Worm (Caenorhabditis elegans): Measurements from ENCODE around the gene oac-49.

oac-49 gene

ce11 chrV:19217675-19218074 lies at the start of gene oac-49:
Gene oac-49, plus strand, starts transcription at chrV:19217975.
- TF ChIP-seq dao-5 (tag; optimal IDR thresholded peaks at IDR 0.05) (no peak), him-1 (tag; optimal IDR thresholded peaks at IDR 0.05) (no peak), W03F9.2 (tag; optimal IDR thresholded peaks at IDR 0.05) (no peak)

ce11 chrV:19174626-19175025 lies 43.1 kb upstream of the oac-49 start, which contains the start of gene hot-2:
Gene hot-2, plus strand, starts transcription at chrV:19174759.
- no peak for TF ChIP-seq W03F9.2 (tag; optimal IDR thresholded peaks at IDR 0.05)
- TF ChIP-seq dao-5 (tag; optimal IDR thresholded peaks at IDR 0.05): no peak
- no peak for TF ChIP-seq him-1 (tag; optimal IDR thresholded peaks at IDR 0.05)

DNA sequence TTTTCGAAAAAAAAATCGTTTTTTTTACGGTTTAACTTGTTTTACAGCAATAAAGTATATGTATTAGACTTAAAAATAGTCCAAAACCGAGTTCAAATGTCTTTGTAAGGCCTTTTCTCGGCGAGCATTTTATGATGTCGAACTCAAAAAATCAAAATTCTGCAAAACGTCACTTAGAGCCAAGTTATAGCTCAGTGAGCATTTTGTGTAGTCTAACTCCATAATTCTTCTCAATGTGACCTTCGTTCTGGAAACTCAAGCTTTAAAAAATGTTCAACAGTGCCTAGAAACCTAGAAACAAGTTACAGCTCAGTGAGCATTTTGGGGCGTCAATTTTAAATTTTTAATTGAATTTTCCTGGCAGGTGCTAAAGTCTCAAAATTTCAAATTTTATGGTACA lies 42.1 kb upstream of the oac-49 start:
- TF ChIP-seq him-1 (tag; optimal IDR thresholded peaks at IDR 0.05) (no peak), dao-5 (tag; optimal IDR thresholded peaks at IDR 0.05) (no peak), W03F9.2 (tag; optimal IDR thresholded peaks at IDR 0.05) (no peak)

DNA sequence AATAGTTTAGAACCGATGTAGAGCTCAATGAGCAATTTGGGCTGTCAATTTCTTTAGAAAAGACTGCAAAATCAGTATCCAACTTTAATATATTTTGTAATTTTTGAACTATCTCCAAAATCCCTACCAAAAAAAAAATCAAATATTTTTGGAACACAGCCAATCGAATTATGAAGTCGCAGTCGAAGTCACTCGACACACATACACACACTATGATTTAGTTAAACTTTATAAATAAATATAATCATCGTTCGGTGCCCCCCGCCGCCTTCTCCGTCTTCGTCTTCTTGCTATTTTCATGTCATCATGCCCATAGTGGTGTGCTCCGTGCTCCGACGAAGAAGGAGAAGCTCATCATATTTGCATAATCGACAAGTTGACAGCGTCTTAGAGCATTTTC lies 40.7 kb upstream of the oac-49 start:
- TF ChIP-seq dao-5 (tag; optimal IDR thresholded peaks at IDR 0.05) (no peak), him-1 (tag; optimal IDR thresholded peaks at IDR 0.05) (no peak), W03F9.2 (tag; optimal IDR thresholded peaks at IDR 0.05) (no peak)

DNA sequence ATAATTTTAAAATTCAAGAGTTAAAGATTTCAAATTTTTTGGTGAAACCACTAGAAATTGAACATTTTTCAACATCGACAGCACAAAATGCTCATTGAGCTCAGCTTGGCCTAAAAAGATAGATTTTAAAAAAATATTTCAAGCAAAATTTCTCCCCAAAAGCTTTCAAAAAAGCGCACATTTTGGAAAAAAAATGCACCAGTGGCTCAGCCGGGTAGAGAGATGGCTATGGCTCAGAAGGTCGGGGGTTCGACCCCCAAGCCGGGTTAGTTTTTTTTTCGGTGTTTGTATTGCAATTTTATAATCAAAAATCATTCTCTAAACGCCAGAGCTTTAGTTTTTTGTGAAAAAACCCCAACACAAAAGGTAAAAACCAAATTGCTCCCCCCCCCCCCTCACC lies 40.0 kb upstream of the oac-49 start:
- TF ChIP-seq W03F9.2 (tag; optimal IDR thresholded peaks at IDR 0.05) (no peak), dao-5 (tag; optimal IDR thresholded peaks at IDR 0.05) (no peak), him-1 (tag; optimal IDR thresholded peaks at IDR 0.05) (no peak)

DNA sequence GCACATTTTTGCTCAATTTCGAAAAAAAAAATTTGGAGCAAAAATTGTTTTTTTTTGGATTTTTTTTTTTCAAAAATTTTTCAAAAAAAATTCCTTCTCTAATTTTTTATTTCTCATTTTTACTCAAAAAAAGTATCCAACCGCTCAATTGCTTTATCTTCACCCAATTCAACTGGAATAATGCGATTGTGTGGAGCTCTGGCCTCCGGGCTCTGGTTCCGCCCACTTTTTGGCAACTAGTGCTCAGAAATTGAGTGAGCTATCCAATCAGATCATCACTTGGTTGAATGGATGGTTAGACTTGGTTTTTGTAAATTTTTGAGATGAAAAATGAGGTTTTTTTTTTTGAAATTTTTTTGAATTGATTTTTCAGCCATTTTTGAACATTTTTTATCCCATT lies 38.9 kb upstream of the oac-49 start:
- TF ChIP-seq dao-5 (tag; optimal IDR thresholded peaks at IDR 0.05) (no peak), W03F9.2 (tag; optimal IDR thresholded peaks at IDR 0.05) (no peak), him-1 (tag; optimal IDR thresholded peaks at IDR 0.05) (no peak)

DNA sequence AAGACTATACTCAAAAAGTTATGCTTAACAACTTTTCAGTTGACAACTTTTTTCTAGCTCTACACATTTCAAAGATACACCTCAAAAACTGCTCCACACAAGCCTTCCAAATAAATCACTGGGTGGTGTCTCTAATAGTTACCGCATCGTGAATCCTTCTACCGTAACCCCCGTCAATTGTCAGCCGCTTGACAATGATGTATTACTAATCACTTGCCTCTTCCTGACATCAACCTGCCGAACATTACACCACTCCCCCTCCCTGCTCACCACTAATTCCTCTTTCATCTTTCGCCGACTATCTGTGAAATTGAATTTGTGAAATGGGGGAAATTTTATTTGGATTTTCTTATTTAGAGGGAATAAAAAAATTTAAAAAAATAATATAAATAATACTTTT lies 36.1 kb upstream of the oac-49 start:
- TF ChIP-seq W03F9.2 (tag; optimal IDR thresholded peaks at IDR 0.05) (no peak), dao-5 (tag; optimal IDR thresholded peaks at IDR 0.05) (no peak), him-1 (tag; optimal IDR thresholded peaks at IDR 0.05) (no peak)

- TF ChIP-seq dao-5 (tag; optimal IDR thresholded peaks at IDR 0.05): no peak
- no peak for TF ChIP-seq W03F9.2 (tag; optimal IDR thresholded peaks at IDR 0.05)
- TF ChIP-seq him-1 (tag; optimal IDR thresholded peaks at IDR 0.05): no peak
These were observed 27.7 kb upstream of the oac-49 start, which contains the start of the genes Y39B6A.3 and pph-5 for ce11 chrV:19189963-19190597. Gene Y39B6A.3, minus strand, starts transcription at chrV:19190013. Gene pph-5, plus strand, starts transcription at chrV:19190547.

ce11 chrV:19201190-19201589 lies 16.6 kb upstream of the oac-49 start:
- TF ChIP-seq him-1 (tag; optimal IDR thresholded peaks at IDR 0.05): no peak
- no peak for TF ChIP-seq dao-5 (tag; optimal IDR thresholded peaks at IDR 0.05)
- no peak for TF ChIP-seq W03F9.2 (tag; optimal IDR thresholded peaks at IDR 0.05)

ce11 chrV:19202800-19203199 lies 15.0 kb upstream of the oac-49 start:
- TF ChIP-seq him-1 (tag; optimal IDR thresholded peaks at IDR 0.05) (no peak), W03F9.2 (tag; optimal IDR thresholded peaks at IDR 0.05) (no peak), dao-5 (tag; optimal IDR thresholded peaks at IDR 0.05) (no peak)

ce11 chrV:19203299-19203698 lies 14.5 kb upstream of the oac-49 start, which contains the start of gene Y39B6A.1:
Gene Y39B6A.1, minus strand, starts transcription at chrV:19203607.
- TF ChIP-seq W03F9.2 (tag; optimal IDR thresholded peaks at IDR 0.05) (no peak), him-1 (tag; optimal IDR thresholded peaks at IDR 0.05) (no peak), dao-5 (tag; optimal IDR thresholded peaks at IDR 0.05) (no peak)

- TF ChIP-seq dao-5 (tag; optimal IDR thresholded peaks at IDR 0.05): no peak
- TF ChIP-seq him-1 (tag; optimal IDR thresholded peaks at IDR 0.05): no peak
- TF ChIP-seq W03F9.2 (tag; optimal IDR thresholded peaks at IDR 0.05): no peak
These were observed 12.3 kb upstream of the oac-49 start for ce11 chrV:19205450-19205849.

ce11 chrV:19206911-19207310 lies 10.9 kb upstream of the oac-49 start:
- TF ChIP-seq him-1 (tag; optimal IDR thresholded peaks at IDR 0.05) (no peak), dao-5 (tag; optimal IDR thresholded peaks at IDR 0.05) (no peak), W03F9.2 (tag; optimal IDR thresholded peaks at IDR 0.05) (no peak)

DNA sequence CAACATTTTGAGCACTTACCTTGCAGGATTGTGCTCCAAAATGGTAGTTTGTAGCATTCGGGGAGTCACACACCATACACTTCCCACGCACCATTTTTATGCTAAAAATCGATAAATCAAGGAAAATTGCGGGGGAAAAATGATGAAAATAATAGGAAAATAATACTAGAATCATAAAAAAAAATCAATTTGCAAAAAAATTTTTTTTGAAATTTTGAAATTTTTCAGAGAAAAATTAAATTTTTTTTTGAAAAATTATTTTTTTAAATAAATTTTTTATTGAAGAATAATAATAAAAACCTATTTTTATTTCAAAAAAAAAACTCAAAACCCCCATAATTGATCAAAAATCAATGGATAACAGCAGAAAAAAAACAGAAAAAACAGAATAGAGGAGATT lies 6.0 kb upstream of the oac-49 start, which contains the start of gene nhr-79:
TSS of gene nhr-79 (minus strand) at position 101 of the 400 bp plus-strand sequence.
- TF ChIP-seq him-1 (tag; optimal IDR thresholded peaks at IDR 0.05) (no peak), dao-5 (tag; optimal IDR thresholded peaks at IDR 0.05) (no peak), W03F9.2 (tag; optimal IDR thresholded peaks at IDR 0.05) (no peak)

DNA sequence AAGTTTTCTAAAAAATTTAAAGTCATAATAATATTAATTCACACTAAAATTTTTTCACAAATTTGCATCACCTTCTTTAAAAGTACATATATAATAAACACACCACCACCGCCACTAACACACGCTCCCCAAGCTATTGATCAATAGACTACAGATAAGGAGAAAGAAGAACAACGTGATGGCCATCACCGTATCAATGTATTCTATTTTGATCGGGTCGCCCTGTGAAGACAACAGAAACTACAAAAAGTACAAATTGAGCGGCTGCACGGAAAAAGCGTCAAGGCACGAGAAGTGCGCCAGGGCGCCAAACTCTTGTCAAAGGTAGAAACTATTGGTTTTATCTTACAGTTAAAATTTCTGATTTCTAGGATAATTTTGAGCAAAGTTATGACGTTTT lies 5.4 kb upstream of the oac-49 start:
- no peak for TF ChIP-seq dao-5 (tag; optimal IDR thresholded peaks at IDR 0.05)
- TF ChIP-seq W03F9.2 (tag; optimal IDR thresholded peaks at IDR 0.05): no peak
- TF ChIP-seq him-1 (tag; optimal IDR thresholded peaks at IDR 0.05): no peak
